Worm (Caenorhabditis elegans): ENCODE results near the gene str-222.

The str-222 gene

DNA sequence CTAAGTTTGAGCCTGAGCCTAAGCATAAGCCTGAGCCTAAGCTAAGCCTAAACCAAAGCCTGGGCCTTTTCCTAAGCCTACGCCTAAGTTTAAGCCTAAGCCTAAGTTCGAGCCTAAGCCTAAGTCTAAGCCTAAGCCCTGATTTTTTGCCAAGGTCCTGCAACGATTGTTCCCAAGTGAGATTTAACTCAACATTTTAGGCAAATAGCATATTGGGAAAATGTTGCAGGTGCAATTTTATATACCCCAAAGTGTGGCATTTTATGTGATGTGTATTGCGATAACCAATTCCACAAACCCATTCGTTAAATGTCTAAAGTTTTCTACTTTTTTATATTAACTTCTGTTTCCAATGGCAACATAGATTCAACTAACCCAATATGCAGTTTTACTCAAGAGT lies 26.3 kb downstream of the str-222 start, which contains the start of gene irld-40:
Gene irld-40, plus strand, starts transcription at position 301 of the 400 bp plus-strand sequence.
- TF ChIP-seq egl-27 (tag; optimal IDR thresholded peaks at IDR 0.05) = no peak
- TF ChIP-seq skn-1 (tag; optimal IDR thresholded peaks at IDR 0.05) = no peak
- no peak for TF ChIP-seq D1046.2 (GFP tag; IDR thresholded peaks at IDR 0.05)
- no peak for TF ChIP-seq nhr-77 (tag; optimal IDR thresholded peaks at IDR 0.05)
- no peak for TF ChIP-seq ztf-7 (tag; optimal IDR thresholded peaks at IDR 0.05)
- no peak for TF ChIP-seq unc-62 (GFP tag; optimal IDR thresholded peaks at IDR 0.05 in 1 of 2)
- TF ChIP-seq unc-62 (tag; optimal IDR thresholded peaks at IDR 0.05) = no peak
- TF ChIP-seq nhr-76 (tag; optimal IDR thresholded peaks at IDR 0.05) = no peak
- TF ChIP-seq gei-8 (GFP tag; optimal IDR thresholded peaks at IDR 0.05) = no peak
- TF ChIP-seq pha-4 (GFP tag; IDR thresholded peaks at IDR 0.05) = no peak
- TF ChIP-seq pha-4 (tag; optimal IDR thresholded peaks at IDR 0.05) = no peak
- TF ChIP-seq nhr-41 (GFP tag; IDR thresholded peaks at IDR 0.05) = no peak
- TF ChIP-seq dmd-9 (GFP tag; IDR thresholded peaks at IDR 0.05) = no peak
- no peak for TF ChIP-seq Y105C5A.15 (GFP tag; IDR thresholded peaks at IDR 0.05)
- TF ChIP-seq tag-97 (GFP tag; IDR thresholded peaks at IDR 0.05) = no peak
- TF ChIP-seq set-16 (GFP tag; IDR thresholded peaks at IDR 0.05) = no peak
- no peak for TF ChIP-seq ceh-62 (tag; optimal IDR thresholded peaks at IDR 0.05)
- no peak for TF ChIP-seq ZK546.5 (tag; optimal IDR thresholded peaks at IDR 0.05)
- TF ChIP-seq nhr-11 (tag; optimal IDR thresholded peaks at IDR 0.05) = no peak
- no peak for TF ChIP-seq lir-3 (tag; optimal IDR thresholded peaks at IDR 0.05)

DNA sequence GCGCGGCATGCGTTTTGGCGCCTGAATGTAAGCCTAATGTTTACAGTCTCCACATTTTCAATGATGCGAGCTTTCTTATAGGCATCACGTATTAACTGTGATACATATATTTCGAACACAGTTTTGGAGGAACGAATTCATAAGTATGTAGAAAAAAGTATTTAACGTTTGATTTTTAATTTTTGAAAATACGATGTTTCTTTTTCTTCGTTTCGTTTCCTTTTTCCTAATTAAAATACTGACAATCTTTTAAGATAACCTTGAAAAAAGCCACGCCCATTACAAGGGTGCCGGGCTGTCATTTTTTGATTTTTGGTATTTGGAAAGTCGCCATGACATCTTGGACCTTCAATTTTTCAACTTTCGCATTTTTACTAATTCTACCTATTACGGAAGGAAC lies 29.0 kb downstream of the str-222 start, which contains the start of gene K04F1.9:
Gene K04F1.9, plus strand, starts transcription at position 301 of the 400 bp plus-strand sequence.
- TF ChIP-seq rbr-2 (tag; optimal IDR thresholded peaks at IDR 0.05) (no peak), dve-1 (tag; optimal IDR thresholded peaks at IDR 0.05; ENCODE audit: insufficient read depth) (no peak), daf-8 (GFP tag; IDR thresholded peaks at IDR 0.05) (no peak), lin-15B (tag; optimal IDR thresholded peaks at IDR 0.05) (no peak), nhr-10 (tag; optimal IDR thresholded peaks at IDR 0.05) (no peak), zip-2 (tag; optimal IDR thresholded peaks at IDR 0.05) (no peak), pqm-1 (tag; optimal IDR thresholded peaks at IDR 0.05) (no peak), nhr-6 (tag; optimal IDR thresholded peaks at IDR 0.05) (no peak), mes-2 (tag; optimal IDR thresholded peaks at IDR 0.05; ENCODE audit: poor library complexity, severe bottlenecking) (no peak), dmd-8 (GFP tag; IDR thresholded peaks at IDR 0.05) (no peak), zip-11 (GFP tag; IDR thresholded peaks at IDR 0.05) (no peak), hlh-11 (tag; optimal IDR thresholded peaks at IDR 0.05) (no peak), lin-13 (GFP tag; optimal IDR thresholded peaks at IDR 0.05) (no peak), lin-1 (GFP tag; IDR thresholded peaks at IDR 0.05) (no peak), Y105C5A.15 (GFP tag; IDR thresholded peaks at IDR 0.05) (no peak), D1046.2 (GFP tag; IDR thresholded peaks at IDR 0.05) (no peak), zfp-2 (tag; optimal IDR thresholded peaks at IDR 0.05) (no peak), pha-4 (GFP tag; IDR thresholded peaks at IDR 0.05) (no peak), pha-4 (tag; optimal IDR thresholded peaks at IDR 0.05) (no peak), vab-7 (GFP tag; IDR thresholded peaks at IDR 0.05) (no peak)

DNA sequence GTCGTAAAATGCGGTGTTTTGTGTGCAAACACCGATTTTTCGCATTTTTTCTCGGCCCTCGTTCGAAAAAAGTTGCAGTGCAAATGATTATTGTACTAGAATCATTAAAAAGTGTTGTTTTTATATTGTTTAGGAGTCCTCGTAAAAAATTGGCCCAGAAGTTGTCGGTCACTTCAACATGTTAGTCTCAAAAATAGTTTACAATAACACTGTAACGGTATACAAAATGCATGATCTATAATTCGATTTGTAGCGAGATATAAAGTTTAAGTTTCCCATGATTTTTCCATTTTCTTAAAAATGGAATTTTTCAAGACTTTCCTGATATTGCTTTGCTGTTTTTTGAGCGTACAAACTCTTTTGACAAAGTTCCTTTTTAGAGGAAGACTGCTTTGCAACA lies 30.9 kb downstream of the str-222 start, which contains the start of gene K04F1.8:
Gene K04F1.8, plus strand, starts transcription at position 301 of the 400 bp plus-strand sequence.
- TF ChIP-seq dpl-1 (GFP tag; optimal IDR thresholded peaks at IDR 0.05) (no peak), mes-2 (tag; optimal IDR thresholded peaks at IDR 0.05; ENCODE audit: poor library complexity, severe bottlenecking) (no peak), Y5F2A.4 (GFP tag; optimal IDR thresholded peaks at IDR 0.05) (no peak), aha-1 (tag) (no peak), snpc-4 (tag; optimal IDR thresholded peaks at IDR 0.05) (no peak), unc-130 (GFP tag; optimal IDR thresholded peaks at IDR 0.05) (no peak), daf-16 (GFP tag; optimal IDR thresholded peaks at IDR 0.05) (no peak), daf-16 (tag; optimal IDR thresholded peaks at IDR 0.05) (no peak), ceh-20 (GFP tag; IDR thresholded peaks at IDR 0.05) (no peak), hmg-1.1 (GFP tag; IDR thresholded peaks at IDR 0.05) (no peak), lin-29 (GFP tag; IDR thresholded peaks at IDR 0.05) (no peak), lin-1 (GFP tag; IDR thresholded peaks at IDR 0.05) (no peak), set-16 (GFP tag; IDR thresholded peaks at IDR 0.05) (no peak), nhr-48 (tag; optimal IDR thresholded peaks at IDR 0.05) (no peak), unc-39 (tag; optimal IDR thresholded peaks at IDR 0.05) (no peak), nhr-42 (GFP tag; IDR thresholded peaks at IDR 0.05) (no peak), T26A8.4 (GFP tag; IDR thresholded peaks at IDR 0.05) (no peak), daf-19 (GFP tag; conservative IDR thresholded peaks at IDR 0.05) (no peak), D1046.2 (GFP tag; IDR thresholded peaks at IDR 0.05) (no peak)
